In genomic region chr3R:30258991-30259351, dm6 we compare ENCODE assay signal across 3 fruit fly cellular contexts.
A peak's percentile ranks its signal among the peaks of the same experiment; 100 is the strongest.
TF ChIP-seq lines count a peak whose summit lies in the region.

No protein-coding gene starts in this region.

TF ChIP-seq in whole organism, embryonic, 481 proteins besides CTCF, POLR2A, EP300 and RAD21 (continued from another document):
- peak in 1 of 2 experiments; percentile 90 for TF ChIP-seq bsh (GFP tag; optimal IDR thresholded peaks at IDR 0.05; lab: Kevin White, UChicago)
- TF ChIP-seq stwl (tag; optimal IDR thresholded peaks at IDR 0.05; lab: Kevin White, UChicago): peak; percentile 99
- no peak for TF ChIP-seq Myb (GFP tag; optimal IDR thresholded peaks at IDR 0.05; lab: Kevin White, UChicago)
- no peak for TF ChIP-seq CG5245 (GFP tag; optimal IDR thresholded peaks at IDR 0.05; lab: Kevin White, UChicago)
TF ChIP-seq in whole organism, embryonic: peak in this region for 9.

TF ChIP-seq in whole organism, prepupa, 60 proteins besides CTCF, POLR2A, EP300 and RAD21 (continued from another document):
- TF ChIP-seq CG3919 (GFP tag; optimal IDR thresholded peaks at IDR 0.05; lab: Kevin White, UChicago) (peak; percentile 93), CG7368 (GFP tag; optimal IDR thresholded peaks at IDR 0.05; lab: Kevin White, UChicago) (peak; percentile 87), pdm3 (GFP tag; optimal IDR thresholded peaks at IDR 0.05; lab: Kevin White, UChicago) (peak; percentile 93), Sox14 (GFP tag; optimal IDR thresholded peaks at IDR 0.05; lab: Kevin White, UChicago) (peak; percentile 94), CG9139 (GFP tag; optimal IDR thresholded peaks at IDR 0.05; lab: Kevin White, UChicago) (peak; percentile 87), CG10669 (GFP tag; optimal IDR thresholded peaks at IDR 0.05; lab: Kevin White, UChicago) (peak; percentile 94), Sox102F (GFP tag; optimal IDR thresholded peaks at IDR 0.05; lab: Kevin White, UChicago) (peak; percentile 94), CG3032 (tag; optimal IDR thresholded peaks at IDR 0.05; lab: Kevin White, UChicago) (peak; percentile 96), CG16779 (tag; optimal IDR thresholded peaks at IDR 0.05; lab: Kevin White, UChicago) (peak; percentile 88), salr (GFP tag; optimal IDR thresholded peaks at IDR 0.05; lab: Kevin White, UChicago) (peak; percentile 46 to 88), eg (GFP tag; IDR thresholded peaks at IDR 0.05; lab: Robert Waterston, UW) (peak; percentile 76), Hr39 (GFP tag; optimal IDR thresholded peaks at IDR 0.05; lab: Kevin White, UChicago) (peak; percentile 91), CG15336 (GFP tag; IDR thresholded peaks at IDR 0.05; lab: Robert Waterston, UW) (peak; percentile 85), CG10631 (GFP tag; optimal IDR thresholded peaks at IDR 0.05; lab: Kevin White, UChicago) (peak; percentile 93), dac (GFP tag; optimal IDR thresholded peaks at IDR 0.05; lab: Kevin White, UChicago) (peak; percentile 47), CG1621 (tag; optimal IDR thresholded peaks at IDR 0.05; lab: Kevin White, UChicago) (peak; percentile 96), CG4318 (GFP tag; optimal IDR thresholded peaks at IDR 0.05; lab: Kevin White, UChicago) (peak; percentile 71), CG6276 (GFP tag; optimal IDR thresholded peaks at IDR 0.05; lab: Kevin White, UChicago) (peak; percentile 48), topi (GFP tag; optimal IDR thresholded peaks at IDR 0.05; lab: Kevin White, UChicago) (peak; percentile 94), fkh (GFP tag; optimal IDR thresholded peaks at IDR 0.05; lab: Kevin White, UChicago) (no peak), Eip78C (GFP tag; lab: Kevin White, UChicago) (peak; percentile 100), Smox (GFP tag; optimal IDR thresholded peaks at IDR 0.05; lab: Kevin White, UChicago) (peak; percentile 88), Blimp-1 (GFP tag; optimal IDR thresholded peaks at IDR 0.05; lab: Kevin White, UChicago) (no peak), CG11294 (GFP tag; IDR thresholded peaks at IDR 0.05; lab: Robert Waterston, UW) (peak; percentile 30; the same call in 1 of the 2 replicates), CG34406 (GFP tag; optimal IDR thresholded peaks at IDR 0.05; lab: Kevin White, UChicago) (peak; percentile 88), CG6854 (GFP tag; optimal IDR thresholded peaks at IDR 0.05; lab: Kevin White, UChicago) (peak; percentile 74), cyc (GFP tag; optimal IDR thresholded peaks at IDR 0.05; lab: Kevin White, UChicago) (peak; percentile 90), esn (GFP tag; optimal IDR thresholded peaks at IDR 0.05; lab: Kevin White, UChicago) (peak; percentile 92), achi (GFP tag; optimal IDR thresholded peaks at IDR 0.05; lab: Kevin White, UChicago) (peak; percentile 91), CG8119 (GFP tag; IDR thresholded peaks at IDR 0.05; lab: Robert Waterston, UW) (peak; percentile 86), net (GFP tag; optimal IDR thresholded peaks at IDR 0.05; lab: Kevin White, UChicago) (peak; percentile 86), CG31627 (GFP tag; optimal IDR thresholded peaks at IDR 0.05; lab: Kevin White, UChicago) (peak; percentile 91), Eip75B (GFP tag; optimal IDR thresholded peaks at IDR 0.05; lab: Kevin White, UChicago) (peak; percentile 94), fd59A (GFP tag; optimal IDR thresholded peaks at IDR 0.05; lab: Kevin White, UChicago) (peak; percentile 95), CG11902 (GFP tag; optimal IDR thresholded peaks at IDR 0.05; lab: Kevin White, UChicago) (peak; percentile 89), Hr4 (GFP tag; optimal IDR thresholded peaks at IDR 0.05; lab: Kevin White, UChicago) (peak; percentile 85), Hr38 (GFP tag; optimal IDR thresholded peaks at IDR 0.05; lab: Kevin White, UChicago) (no peak)
TF ChIP-seq in whole organism, prepupa: peak in this region for 57.

TF ChIP-seq in whole organism, wandering third instar larva, 38 proteins besides CTCF, POLR2A, EP300 and RAD21 (continued from another document):
- TF ChIP-seq Mio (GFP tag; optimal IDR thresholded peaks at IDR 0.05; lab: Kevin White, UChicago): peak; percentile 34
- TF ChIP-seq jim (GFP tag; optimal IDR thresholded peaks at IDR 0.05; lab: Kevin White, UChicago): no peak
- no peak for TF ChIP-seq N (GFP tag; optimal IDR thresholded peaks at IDR 0.05; lab: Kevin White, UChicago)
- TF ChIP-seq HLH106 (tag; optimal IDR thresholded peaks at IDR 0.05; lab: Kevin White, UChicago): peak; percentile 89
- TF ChIP-seq Hnf4 (GFP tag; optimal IDR thresholded peaks at IDR 0.05; lab: Kevin White, UChicago): peak; percentile 85
- TF ChIP-seq dmrt93B (GFP tag; optimal IDR thresholded peaks at IDR 0.05; lab: Kevin White, UChicago): peak; percentile 81
- no peak for TF ChIP-seq lola (GFP tag; optimal IDR thresholded peaks at IDR 0.05; lab: Kevin White, UChicago)
TF ChIP-seq in whole organism, wandering third instar larva: peak in this region for 23.
